Worm (Caenorhabditis elegans): Measurements from ENCODE around the gene str-82.

str-82 gene

ce11 chrV:3979819-3980218 is 5.4 kb downstream of the str-82 start, which contains the start of gene nlp-31:
nlp-31 (plus strand) TSS chrV:3980055.
- TF ChIP-seq nhr-43 (tag; optimal IDR thresholded peaks at IDR 0.05; ENCODE audit: poor library complexity, severe bottlenecking) (peak; percentile 55), elt-2 (tag; optimal IDR thresholded peaks at IDR 0.05) (no peak), nhr-23 (tag; optimal IDR thresholded peaks at IDR 0.05) (peak; percentile 65), ceh-82 (tag; optimal IDR thresholded peaks at IDR 0.05) (no peak), nfya-1 (tag; optimal IDR thresholded peaks at IDR 0.05; ENCODE audit: insufficient read depth) (no peak), fkh-2 (tag; optimal IDR thresholded peaks at IDR 0.05) (no peak), snpc-4 (tag; optimal IDR thresholded peaks at IDR 0.05) (no peak), ceh-28 (tag; optimal IDR thresholded peaks at IDR 0.05) (peak; percentile 43), hmg-11 (tag; optimal IDR thresholded peaks at IDR 0.05) (no peak), tbx-2 (tag; optimal IDR thresholded peaks at IDR 0.05) (peak; percentile 3), elt-3 (tag; optimal IDR thresholded peaks at IDR 0.05) (peak; percentile 54 to 94 (median 76)), lsy-12 (tag; optimal IDR thresholded peaks at IDR 0.05) (no peak), nhr-25 (tag; optimal IDR thresholded peaks at IDR 0.05) (peak; percentile 90), elt-1 (tag; optimal IDR thresholded peaks at IDR 0.05) (peak; percentile 21)

- no peak for TF ChIP-seq lin-15B (tag; optimal IDR thresholded peaks at IDR 0.05)
- no peak for TF ChIP-seq pha-4 (tag; optimal IDR thresholded peaks at IDR 0.05)
- no peak for TF ChIP-seq eor-1 (tag; optimal IDR thresholded peaks at IDR 0.05)
- no peak for TF ChIP-seq ztf-4 (tag; optimal IDR thresholded peaks at IDR 0.05)
- TF ChIP-seq nhr-25 (tag; optimal IDR thresholded peaks at IDR 0.05): peak; percentile 51
- TF ChIP-seq ceh-16 (tag; optimal IDR thresholded peaks at IDR 0.05): no peak
- no peak for TF ChIP-seq skn-1 (tag; optimal IDR thresholded peaks at IDR 0.05)
- TF ChIP-seq ceh-82 (tag; optimal IDR thresholded peaks at IDR 0.05): no peak
- TF ChIP-seq elt-2 (tag; optimal IDR thresholded peaks at IDR 0.05): no peak
- TF ChIP-seq nhr-23 (tag; optimal IDR thresholded peaks at IDR 0.05): peak; percentile 75
- TF ChIP-seq nhr-237 (tag; optimal IDR thresholded peaks at IDR 0.05): no peak
- no peak for TF ChIP-seq unc-39 (tag; optimal IDR thresholded peaks at IDR 0.05)
Measured at ce11 chrV:3980228-3980933, 5.9 kb downstream of the str-82 start.

- TF ChIP-seq egl-5 (tag; optimal IDR thresholded peaks at IDR 0.05) (no peak), nhr-28 (tag; optimal IDR thresholded peaks at IDR 0.05) (no peak), nhr-23 (tag; optimal IDR thresholded peaks at IDR 0.05) (no peak), nhr-76 (tag; optimal IDR thresholded peaks at IDR 0.05) (no peak), fkh-10 (GFP tag; optimal IDR thresholded peaks at IDR 0.05) (no peak), pha-4 (tag; optimal IDR thresholded peaks at IDR 0.05) (no peak), nhr-77 (tag; optimal IDR thresholded peaks at IDR 0.05) (no peak), mdl-1 (tag; optimal IDR thresholded peaks at IDR 0.05) (no peak), zag-1 (tag; optimal IDR thresholded peaks at IDR 0.05) (no peak), snpc-4 (tag; optimal IDR thresholded peaks at IDR 0.05) (no peak), unc-39 (tag; optimal IDR thresholded peaks at IDR 0.05) (no peak), fkh-2 (tag; optimal IDR thresholded peaks at IDR 0.05) (no peak), tbx-2 (tag; optimal IDR thresholded peaks at IDR 0.05) (no peak), unc-62 (GFP tag; optimal IDR thresholded peaks at IDR 0.05) (no peak), nhr-12 (tag; optimal IDR thresholded peaks at IDR 0.05) (no peak), lsy-12 (tag; optimal IDR thresholded peaks at IDR 0.05) (no peak), hmg-11 (tag; optimal IDR thresholded peaks at IDR 0.05) (no peak), nhr-11 (tag; optimal IDR thresholded peaks at IDR 0.05) (no peak), ceh-16 (tag; optimal IDR thresholded peaks at IDR 0.05) (no peak), ztf-4 (tag; optimal IDR thresholded peaks at IDR 0.05) (no peak)
Measured at ce11 chrV:3981680-3982079, 7.2 kb downstream of the str-82 start, which contains the start of gene nlp-30. nlp-30 (plus strand) TSS chrV:3981980.

- TF ChIP-seq elt-1 (tag; optimal IDR thresholded peaks at IDR 0.05) (no peak), unc-39 (tag; optimal IDR thresholded peaks at IDR 0.05) (no peak), hmg-11 (tag; optimal IDR thresholded peaks at IDR 0.05) (no peak), R02D3.7 (tag; optimal IDR thresholded peaks at IDR 0.05) (no peak), ZK546.5 (tag; optimal IDR thresholded peaks at IDR 0.05) (no peak), nfya-1 (tag; optimal IDR thresholded peaks at IDR 0.05; ENCODE audit: insufficient read depth) (no peak), fos-1 (tag; optimal IDR thresholded peaks at IDR 0.05) (no peak), nhr-77 (tag; optimal IDR thresholded peaks at IDR 0.05) (no peak), egl-27 (tag; optimal IDR thresholded peaks at IDR 0.05) (no peak), nhr-25 (tag; optimal IDR thresholded peaks at IDR 0.05) (peak; percentile 75), nhr-23 (tag; optimal IDR thresholded peaks at IDR 0.05) (peak; percentile 78), ceh-16 (tag; optimal IDR thresholded peaks at IDR 0.05) (no peak), ama-1 (optimal IDR thresholded peaks at IDR 0.05) (no peak), lsy-12 (tag; optimal IDR thresholded peaks at IDR 0.05) (no peak), elt-3 (tag; optimal IDR thresholded peaks at IDR 0.05) (no peak), aly-2 (tag; optimal IDR thresholded peaks at IDR 0.05) (no peak)
Measured at ce11 chrV:3984178-3984577, 9.7 kb downstream of the str-82 start, which contains the start of gene nlp-29. nlp-29 (plus strand) TSS chrV:3984425.

All from whole organism, L3 larva.